Worm (Caenorhabditis elegans): Measurements from ENCODE around the gene D1054.9.

ce11 chrV:10838204-10838603 is 47.3 kb upstream of the D1054.9 start:
- TF ChIP-seq madf-8 (GFP tag; conservative IDR thresholded peaks at IDR 0.05) (no peak), lin-35 (GFP tag; optimal IDR thresholded peaks at IDR 0.05) (no peak), rec-8 (tag; optimal IDR thresholded peaks at IDR 0.05) (no peak), madf-6 (GFP tag; IDR thresholded peaks at IDR 0.05) (no peak), F39B2.1 (GFP tag; IDR thresholded peaks at IDR 0.05) (no peak), sptf-2 (GFP tag; optimal IDR thresholded peaks at IDR 0.05) (no peak), ceh-58 (GFP tag; IDR thresholded peaks at IDR 0.05) (no peak), unc-130 (GFP tag; optimal IDR thresholded peaks at IDR 0.05) (no peak), lsl-1 (GFP tag; optimal IDR thresholded peaks at IDR 0.05) (no peak), F52B5.7 (tag; optimal IDR thresholded peaks at IDR 0.05) (no peak), nfyb-1 (GFP tag; IDR thresholded peaks at IDR 0.05) (no peak), ztf-6 (GFP tag; IDR thresholded peaks at IDR 0.05) (no peak)

All from whole organism, young adult.